Worm (Caenorhabditis elegans): Measurements from ENCODE around the gene T02G5.14.

Gene T02G5.14

DNA sequence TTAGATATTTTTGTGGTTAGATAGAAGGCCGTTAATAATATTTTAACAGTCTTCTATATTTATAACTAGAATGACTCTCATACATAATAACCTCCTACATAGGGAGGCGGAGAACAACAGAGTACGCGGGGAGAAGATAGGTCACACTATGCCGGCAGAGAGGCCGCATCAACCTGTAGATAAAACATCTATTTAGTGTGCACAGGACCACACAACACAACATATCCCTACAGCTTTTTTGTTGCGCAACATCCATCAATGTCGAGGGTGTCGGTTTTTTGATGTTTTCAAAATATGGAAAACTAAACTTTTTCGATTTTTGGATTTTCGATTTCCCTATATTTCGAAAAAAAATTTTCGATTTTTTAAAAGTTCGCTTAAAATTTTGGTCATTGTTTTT, 6.7 kb downstream of the T02G5.14 start:
- no peak for TF ChIP-seq lin-15B (tag; optimal IDR thresholded peaks at IDR 0.05)
- no peak for TF ChIP-seq nhr-25 (tag; optimal IDR thresholded peaks at IDR 0.05)
- no peak for TF ChIP-seq ceh-16 (tag; optimal IDR thresholded peaks at IDR 0.05)
- no peak for TF ChIP-seq egl-27 (tag; optimal IDR thresholded peaks at IDR 0.05)
- TF ChIP-seq tbx-2 (tag; optimal IDR thresholded peaks at IDR 0.05) = no peak
- TF ChIP-seq nhr-28 (tag; optimal IDR thresholded peaks at IDR 0.05) = no peak
- TF ChIP-seq pqm-1 (tag; optimal IDR thresholded peaks at IDR 0.05) = no peak
- TF ChIP-seq egl-5 (tag; optimal IDR thresholded peaks at IDR 0.05) = no peak
- TF ChIP-seq elt-1 (tag; optimal IDR thresholded peaks at IDR 0.05) = no peak
- TF ChIP-seq skn-1 (tag; optimal IDR thresholded peaks at IDR 0.05) = no peak
- TF ChIP-seq mml-1 (tag; optimal IDR thresholded peaks at IDR 0.05) = no peak
- TF ChIP-seq nfya-1 (tag; optimal IDR thresholded peaks at IDR 0.05; ENCODE audit: insufficient read depth) = no peak

DNA sequence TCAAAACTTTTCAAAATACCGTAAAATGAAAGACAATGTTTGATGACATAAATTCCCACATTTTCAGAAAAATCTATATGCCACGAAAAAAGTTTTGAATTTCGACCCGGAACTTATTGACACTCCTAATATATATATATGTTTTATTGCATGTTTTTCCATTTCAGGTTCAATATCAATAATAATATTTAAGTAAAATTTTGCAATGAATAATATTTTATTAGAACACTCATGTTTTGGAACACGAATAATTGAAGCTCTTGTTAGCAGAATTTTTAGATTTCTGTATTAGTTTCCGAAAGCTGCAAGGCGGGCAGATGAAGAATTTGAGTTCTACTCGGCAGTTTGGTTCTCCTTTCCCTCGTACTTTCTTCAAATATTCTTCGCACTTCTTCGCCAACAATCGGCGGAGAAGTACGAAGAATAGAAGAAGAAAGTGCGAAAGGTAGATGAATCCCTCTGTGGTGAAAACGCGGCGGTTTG, 9.3 kb downstream of the T02G5.14 start, which contains the start of gene T02G5.3:
Gene T02G5.3 (plus strand): TSS at position 51 of the 483 bp plus-strand sequence.
- no peak for TF ChIP-seq ceh-16 (tag; optimal IDR thresholded peaks at IDR 0.05)
- TF ChIP-seq ztf-4 (tag; optimal IDR thresholded peaks at IDR 0.05) = no peak
- no peak for TF ChIP-seq pqm-1 (tag; optimal IDR thresholded peaks at IDR 0.05)
- TF ChIP-seq daf-12 (tag; optimal IDR thresholded peaks at IDR 0.05) = no peak
- no peak for TF ChIP-seq fkh-2 (tag; optimal IDR thresholded peaks at IDR 0.05)
- TF ChIP-seq jun-1 (tag; optimal IDR thresholded peaks at IDR 0.05) = no peak
- no peak for TF ChIP-seq sea-2 (GFP tag; optimal IDR thresholded peaks at IDR 0.05)
- TF ChIP-seq fkh-10 (GFP tag; optimal IDR thresholded peaks at IDR 0.05) = no peak
- no peak for TF ChIP-seq nfya-1 (tag; optimal IDR thresholded peaks at IDR 0.05; ENCODE audit: insufficient read depth)
- no peak for TF ChIP-seq elt-2 (tag; optimal IDR thresholded peaks at IDR 0.05)
- no peak for TF ChIP-seq ceh-9 (tag; optimal IDR thresholded peaks at IDR 0.05)
- TF ChIP-seq ama-1 (optimal IDR thresholded peaks at IDR 0.05) = no peak
- TF ChIP-seq egl-5 (tag; optimal IDR thresholded peaks at IDR 0.05) = no peak
- no peak for TF ChIP-seq lin-15B (tag; optimal IDR thresholded peaks at IDR 0.05)
- TF ChIP-seq nhr-76 (tag; optimal IDR thresholded peaks at IDR 0.05) = no peak
- TF ChIP-seq unc-39 (tag; optimal IDR thresholded peaks at IDR 0.05) = no peak
- TF ChIP-seq R02D3.7 (tag; optimal IDR thresholded peaks at IDR 0.05) = no peak

DNA sequence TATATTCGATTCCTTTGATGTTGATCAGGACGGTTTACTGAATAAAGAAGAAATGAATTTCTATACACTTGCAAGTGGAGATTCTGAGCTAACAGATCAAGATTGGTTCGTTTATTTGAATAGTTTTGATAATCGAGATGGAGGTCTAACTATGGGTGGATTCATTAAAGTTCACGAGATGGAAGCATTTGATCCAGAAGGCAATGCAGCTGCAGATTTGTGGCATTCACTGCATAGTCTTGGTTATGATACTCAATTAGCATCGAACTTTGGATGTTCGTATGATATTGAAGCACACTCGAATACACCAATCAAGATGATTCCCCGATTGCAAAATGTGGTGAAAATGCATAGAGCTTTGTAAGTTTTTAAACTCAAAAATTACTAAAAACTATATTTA, 11.8 kb downstream of the T02G5.14 start:
- no peak for TF ChIP-seq egl-5 (tag; optimal IDR thresholded peaks at IDR 0.05)
- no peak for TF ChIP-seq jun-1 (tag; optimal IDR thresholded peaks at IDR 0.05)
- TF ChIP-seq lin-15B (tag; optimal IDR thresholded peaks at IDR 0.05) = no peak
- TF ChIP-seq ceh-82 (tag; optimal IDR thresholded peaks at IDR 0.05) = no peak
- no peak for TF ChIP-seq ceh-16 (tag; optimal IDR thresholded peaks at IDR 0.05)

DNA sequence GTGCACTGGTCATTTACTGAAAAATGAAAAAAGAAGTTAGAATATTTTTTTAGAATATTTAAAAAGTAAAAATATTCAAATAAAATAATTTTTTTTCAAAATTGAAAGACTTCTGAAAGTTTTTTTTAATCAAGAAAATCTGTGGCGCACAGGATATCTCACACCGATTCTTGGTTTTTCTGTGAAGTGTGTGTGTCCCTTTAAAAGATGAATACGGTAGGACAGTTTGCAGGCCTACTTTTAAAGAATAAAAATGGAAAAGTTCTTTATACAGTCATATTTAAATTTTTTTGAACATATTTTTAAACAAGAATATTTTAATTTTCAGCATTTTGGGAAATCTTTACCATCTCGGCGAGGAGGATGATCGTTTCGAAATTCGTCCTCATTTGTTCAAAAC, 14.5 kb downstream of the T02G5.14 start, which contains the start of gene mct-5:
Gene mct-5 (minus strand): TSS at position 16 of the 400 bp plus-strand sequence.
- TF ChIP-seq nhr-12 (tag; optimal IDR thresholded peaks at IDR 0.05) = no peak
- no peak for TF ChIP-seq nhr-43 (tag; optimal IDR thresholded peaks at IDR 0.05; ENCODE audit: poor library complexity, severe bottlenecking)
- no peak for TF ChIP-seq pqm-1 (tag; optimal IDR thresholded peaks at IDR 0.05)

ce11 chrII:7099231-7099630, 15.1 kb downstream of the T02G5.14 start:
- TF ChIP-seq ZK546.5 (tag; optimal IDR thresholded peaks at IDR 0.05) (no peak), nhr-28 (tag; optimal IDR thresholded peaks at IDR 0.05) (peak; percentile 32), ama-1 (optimal IDR thresholded peaks at IDR 0.05) (peak; percentile 30)

DNA sequence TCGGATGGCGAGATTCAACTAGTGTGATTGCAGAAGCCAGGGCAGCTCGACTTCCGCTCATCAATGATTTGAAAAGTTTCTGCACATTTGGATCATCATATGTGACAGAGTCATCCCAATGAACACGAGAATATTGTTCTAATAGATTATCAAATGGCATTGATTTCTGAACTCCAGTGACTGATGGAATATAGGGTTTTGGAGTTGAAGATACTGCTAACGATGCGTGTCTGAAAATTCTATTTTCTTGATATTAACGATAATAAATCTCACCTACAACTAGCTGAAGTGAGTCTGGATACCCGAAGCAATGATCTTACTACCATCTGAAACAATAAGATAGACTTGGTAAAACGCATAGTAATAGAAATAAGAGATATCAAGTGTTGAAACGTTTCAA, 16.7 kb downstream of the T02G5.14 start, which contains the start of gene mmaa-1:
Gene mmaa-1 (minus strand): TSS at position 328 of the 400 bp plus-strand sequence.
- TF ChIP-seq fos-1 (tag; optimal IDR thresholded peaks at IDR 0.05) (no peak), ama-1 (optimal IDR thresholded peaks at IDR 0.05) (peak; percentile 56), nhr-23 (tag; optimal IDR thresholded peaks at IDR 0.05) (no peak), lsy-12 (tag; optimal IDR thresholded peaks at IDR 0.05) (peak; percentile 37), ceh-28 (tag; optimal IDR thresholded peaks at IDR 0.05) (no peak), ZK546.5 (tag; optimal IDR thresholded peaks at IDR 0.05) (no peak)
